Worm (Caenorhabditis elegans): Measurements from ENCODE around the gene K07B1.7.

Gene K07B1.7

DNA sequence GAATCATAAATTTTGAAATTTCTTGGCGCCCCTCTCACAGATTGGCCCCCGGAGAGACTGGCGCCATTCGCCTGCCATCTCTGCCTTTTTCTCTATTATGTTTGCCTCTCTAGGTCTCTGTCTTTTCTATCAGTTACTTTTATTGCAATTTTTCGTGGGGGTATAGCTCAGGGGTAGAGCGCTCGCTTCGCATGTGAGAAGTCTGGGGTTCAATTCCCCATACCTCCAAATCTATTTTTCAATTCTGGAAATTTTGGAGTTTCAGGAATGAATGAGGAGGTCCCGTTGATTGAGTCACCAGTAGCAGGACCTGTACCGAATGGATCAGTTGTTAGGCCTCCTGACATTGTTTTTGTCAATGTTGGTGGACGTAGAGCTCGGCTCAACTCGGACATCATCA, 28.7 kb downstream of the K07B1.7 start, which contains the start of gene kvs-3:
kvs-3 (plus strand) TSS at position 266 of the 400 bp plus-strand sequence.
- TF ChIP-seq nhr-20 (tag; optimal IDR thresholded peaks at IDR 0.05) (peak; percentile 50), grh-1 (GFP tag; IDR thresholded peaks at IDR 0.05) (no peak), blmp-1 (tag; optimal IDR thresholded peaks at IDR 0.05) (peak; percentile 6), snpc-4 (tag; optimal IDR thresholded peaks at IDR 0.05) (no peak), nhr-77 (tag; optimal IDR thresholded peaks at IDR 0.05) (peak; percentile 8), mab-9 (GFP tag; IDR thresholded peaks at IDR 0.05) (0 out of 2 replicates have a peak, but pooled peaks have one; percentile 34), unc-130 (tag; optimal IDR thresholded peaks at IDR 0.05) (peak; percentile 9), ama-1 (optimal IDR thresholded peaks at IDR 0.05) (no peak), F16B12.6 (tag; optimal IDR thresholded peaks at IDR 0.05) (no peak), ceh-63 (GFP tag; optimal IDR thresholded peaks at IDR 0.05) (no peak), egl-13 (tag; optimal IDR thresholded peaks at IDR 0.05) (no peak), ceh-90 (tag; optimal IDR thresholded peaks at IDR 0.05) (no peak), zip-4 (GFP tag; optimal IDR thresholded peaks at IDR 0.05) (no peak), rnt-1 (tag; optimal IDR thresholded peaks at IDR 0.05) (peak; percentile 48), unc-86 (tag; optimal IDR thresholded peaks at IDR 0.05) (no peak), hlh-17 (GFP tag; optimal IDR thresholded peaks at IDR 0.05; ENCODE audit: borderline replicate concordance) (no peak), unc-98 (GFP tag; IDR thresholded peaks at IDR 0.05) (no peak), efl-1 (optimal IDR thresholded peaks at IDR 0.05) (peak; percentile 15 to 22), efl-1 (GFP tag; optimal IDR thresholded peaks at IDR 0.05 in 1 of 2) (peak in 1 of 2 experiments; percentile 93), tlp-1 (tag; optimal IDR thresholded peaks at IDR 0.05) (no peak), dpl-1 (GFP tag; optimal IDR thresholded peaks at IDR 0.05) (peak in 2 of 3 experiments; percentile 27 to 30), nhr-28 (tag; optimal IDR thresholded peaks at IDR 0.05) (no peak), lin-13 (GFP tag; optimal IDR thresholded peaks at IDR 0.05) (no peak), mep-1 (tag; optimal IDR thresholded peaks at IDR 0.05) (peak; percentile 57), pqm-1 (tag; optimal IDR thresholded peaks at IDR 0.05) (no peak), mdl-1 (tag; optimal IDR thresholded peaks at IDR 0.05) (peak in 1 of 2 experiments; percentile 51), nhr-85 (tag) (peak; percentile 55), sox-4 (tag; optimal IDR thresholded peaks at IDR 0.05) (no peak), nhr-90 (tag; optimal IDR thresholded peaks at IDR 0.05; ENCODE audit: poor library complexity) (peak; percentile 59), elt-3 (tag; optimal IDR thresholded peaks at IDR 0.05) (no peak), sup-37 (GFP tag; optimal IDR thresholded peaks at IDR 0.05) (no peak), fos-1 (tag; optimal IDR thresholded peaks at IDR 0.05) (peak; percentile 31), ztf-11 (tag; optimal IDR thresholded peaks at IDR 0.05) (peak in 1 of 2 experiments; percentile 29), nhr-47 (tag; optimal IDR thresholded peaks at IDR 0.05) (peak; percentile 55), ces-1 (GFP tag; optimal IDR thresholded peaks at IDR 0.05) (no peak), jun-1 (tag; optimal IDR thresholded peaks at IDR 0.05) (no peak), alr-1 (tag; optimal IDR thresholded peaks at IDR 0.05; ENCODE audit: borderline replicate concordance) (no peak), ceh-82 (tag; optimal IDR thresholded peaks at IDR 0.05) (no peak), mef-2 (tag; optimal IDR thresholded peaks at IDR 0.05) (no peak), lin-14 (GFP tag; optimal IDR thresholded peaks at IDR 0.05) (peak; percentile 34), nhr-19 (GFP tag; conservative IDR thresholded peaks at IDR 0.05) (peak; percentile 58), ztf-4 (tag; optimal IDR thresholded peaks at IDR 0.05) (peak; percentile 6), efl-3 (GFP tag; optimal IDR thresholded peaks at IDR 0.05) (no peak), nhr-237 (tag; optimal IDR thresholded peaks at IDR 0.05) (no peak), lir-3 (tag; optimal IDR thresholded peaks at IDR 0.05; ENCODE audit: poor library complexity) (no peak), sptf-1 (tag; optimal IDR thresholded peaks at IDR 0.05) (no peak), unc-62 (GFP tag; optimal IDR thresholded peaks at IDR 0.05) (no peak), xbp-1 (tag; optimal IDR thresholded peaks at IDR 0.05) (peak; percentile 19), snu-23 (GFP tag; optimal IDR thresholded peaks at IDR 0.05) (peak; percentile 54), nhr-11 (tag; optimal IDR thresholded peaks at IDR 0.05) (no peak), irx-1 (tag; optimal IDR thresholded peaks at IDR 0.05) (peak; percentile 27), lin-35 (GFP tag; optimal IDR thresholded peaks at IDR 0.05) (peak in 1 of 2 experiments; percentile 63), isw-1 (GFP tag; IDR thresholded peaks at IDR 0.05) (no peak), pax-3 (tag; optimal IDR thresholded peaks at IDR 0.05) (no peak)

Data from whole organism, L1 larva.